Fruit fly (Drosophila melanogaster) whole organism, embryonic: ENCODE measurements around the gene CG34026.
A peak's percentile ranks its signal among the peaks of the same experiment; 100 is the strongest.

ENCODE experiments used
- CG10274 ChIP-seq: fragments of 200-800 bp; sonication (Bioruptor generic); optimal IDR thresholded peaks from 3 replicates; lab custom pipeline; 2017; ENCODE audit warnings: missing biosample characterization, mild to moderate bottlenecking, missing genetic modification characterization
- CG10431 ChIP-seq: fragments of 200-800 bp; sonication (Bioruptor generic); optimal IDR thresholded peaks from 3 replicates; lab custom pipeline; 2018; ENCODE audit warnings: missing biosample characterization, mild to moderate bottlenecking, missing genetic modification characterization
- CG11696 ChIP-seq: fragments of 200-800 bp; sonication (Bioruptor generic); IDR thresholded peaks from 2 replicates; pipeline ENCODE4 v1.3.6; 2022; ENCODE audit warnings: missing biosample characterization, missing genetic modification characterization
- CG12155 ChIP-seq: fragments of 200-800 bp; sonication (Bioruptor generic); optimal IDR thresholded peaks from 3 replicates; lab custom pipeline; 2016; ENCODE audit warnings: missing biosample characterization, missing genetic modification characterization
- CG12659 ChIP-seq: fragments of 200-800 bp; sonication (Bioruptor generic); optimal IDR thresholded peaks from 3 replicates; lab custom pipeline; 2017; ENCODE audit warnings: mild to moderate bottlenecking, missing biosample characterization, missing genetic modification reagents, missing genetic modification characterization
- CG13287 ChIP-seq: fragments of 200-800 bp; sonication (Bioruptor generic); IDR thresholded peaks from 2 replicates; pipeline ENCODE4 v1.3.6; 2022; ENCODE audit warnings: missing biosample characterization, missing genetic modification characterization; ENCODE audit not compliant: partially characterized antibody
- CG13424 ChIP-seq: fragments of 200-800 bp; sonication (Bioruptor generic); optimal IDR thresholded peaks from 2 replicates; lab custom pipeline; 2019; ENCODE audit warnings: missing biosample characterization, mild to moderate bottlenecking, missing genetic modification characterization, moderate library complexity
- CG14710 ChIP-seq: fragments of 200-800 bp; sonication (Bioruptor generic); optimal IDR thresholded peaks from 3 replicates; lab custom pipeline; 2019; ENCODE audit warnings: missing biosample characterization, mild to moderate bottlenecking, missing genetic modification characterization, moderate library complexity
- CG17912 ChIP-seq: fragments of 200-800 bp; sonication (Bioruptor generic); optimal IDR thresholded peaks from 2 replicates; lab custom pipeline; 2018; ENCODE audit warnings: missing biosample characterization, mild to moderate bottlenecking, missing genetic modification characterization
- CG2889 ChIP-seq: fragments of 200-800 bp; sonication (Bioruptor generic); IDR thresholded peaks from 3 replicates; pipeline ENCODE4 v1.3.6; 2022; ENCODE audit warnings: missing biosample characterization, missing genetic modification characterization
- CG3065 ChIP-seq: fragments of 200-800 bp; sonication (Bioruptor generic); optimal IDR thresholded peaks from 2 replicates; lab custom pipeline; 2016; ENCODE audit warnings: missing biosample characterization, missing genetic modification characterization
- CG3163 ChIP-seq: fragments of 200-800 bp; sonication (Bioruptor generic); optimal IDR thresholded peaks from 3 replicates; lab custom pipeline; 2016; ENCODE audit warnings: missing biosample characterization, missing genetic modification characterization
- CG33213 ChIP-seq: fragments of 200-800 bp; sonication (Bioruptor generic); optimal IDR thresholded peaks from 3 replicates; lab custom pipeline; 2016; ENCODE audit warnings: missing biosample characterization, missing genetic modification characterization
- CG42726 ChIP-seq: fragments of 200-800 bp; sonication (Bioruptor generic); IDR thresholded peaks from 2 replicates; pipeline ENCODE4 v1.3.6; 2022; ENCODE audit warnings: missing biosample characterization, missing genetic modification characterization; ENCODE audit not compliant: partially characterized antibody
- CG4282 ChIP-seq: fragments of 200-800 bp; sonication (Bioruptor generic); optimal IDR thresholded peaks from 2 replicates; lab custom pipeline; 2016; ENCODE audit warnings: missing biosample characterization, missing genetic modification characterization
- CG5953 ChIP-seq: fragments of 200-800 bp; sonication (Bioruptor generic); IDR thresholded peaks from 2 replicates; pipeline ENCODE4 v1.3.6; 2022; ENCODE audit warnings: missing biosample characterization, missing genetic modification characterization
- CG6854 ChIP-seq: fragments of 200-800 bp; sonication (Bioruptor generic); optimal IDR thresholded peaks from 3 replicates; lab custom pipeline; 2017; ENCODE audit warnings: missing biosample characterization, mild to moderate bottlenecking, missing genetic modification characterization
- CG7271 ChIP-seq: fragments of 200-800 bp; sonication (Bioruptor generic); optimal IDR thresholded peaks from 2 replicates; lab custom pipeline; 2018; ENCODE audit warnings: missing biosample characterization, mild to moderate bottlenecking, missing genetic modification characterization, moderate library complexity
- CG7963 ChIP-seq: fragments of 200-800 bp; sonication (Bioruptor generic); IDR thresholded peaks from 3 replicates; pipeline ENCODE4 v1.3.6; 2022; ENCODE audit warnings: missing biosample characterization, missing genetic modification characterization; ENCODE audit not compliant: partially characterized antibody
- CG8388 ChIP-seq: fragments of 200-800 bp; sonication (Bioruptor generic); optimal IDR thresholded peaks from 2 replicates; lab custom pipeline; 2019; ENCODE audit warnings: missing biosample characterization, mild to moderate bottlenecking, missing genetic modification characterization, moderate library complexity
- CG8765 ChIP-seq: fragments of 200-800 bp; sonication (Bioruptor generic); IDR thresholded peaks from 2 replicates; pipeline ENCODE4 v1.3.6; 2022; ENCODE audit warnings: missing biosample characterization, missing genetic modification characterization
- Dip2 ChIP-seq: fragments of 200-800 bp; sonication (Bioruptor generic); IDR thresholded peaks from 2 replicates; pipeline ENCODE4 v1.3.6; 2022; ENCODE audit warnings: missing biosample characterization, missing genetic modification characterization
- Dip3 ChIP-seq: fragments of 200-800 bp; sonication (Bioruptor generic); optimal IDR thresholded peaks from 3 replicates; lab custom pipeline; 2016; ENCODE audit warnings: missing biosample characterization, missing genetic modification characterization
- HmgD ChIP-seq: fragments of 200-800 bp; sonication (Bioruptor generic); optimal IDR thresholded peaks from 3 replicates; lab custom pipeline; 2016; ENCODE audit warnings: missing biosample characterization, missing genetic modification characterization
- Hmx ChIP-seq: fragments of 200-800 bp; sonication (Bioruptor generic); optimal IDR thresholded peaks from 2 replicates; lab custom pipeline; 2016; ENCODE audit warnings: missing biosample characterization, missing genetic modification characterization
- Lhr ChIP-seq: fragments of 200-800 bp; sonication (Bioruptor generic); optimal IDR thresholded peaks from 3 replicates; lab custom pipeline; 2017; ENCODE audit warnings: mild to moderate bottlenecking, missing biosample characterization, missing genetic modification reagents, missing genetic modification characterization
- NC2α ChIP-seq: fragments of 200-800 bp; sonication (Bioruptor generic); optimal IDR thresholded peaks from 2 replicates; lab custom pipeline; 2016; ENCODE audit warnings: missing biosample characterization, missing genetic modification characterization
- Nf-YC ChIP-seq: fragments of 200-800 bp; optimal IDR thresholded peaks from 3 replicates; lab custom pipeline; 2019; ENCODE audit warnings: missing biosample characterization, mild to moderate bottlenecking, missing genetic modification characterization, moderate library complexity
- Ravus ChIP-seq: fragments of 200-800 bp; sonication (Bioruptor generic); IDR thresholded peaks from 2 replicates; pipeline ENCODE4 v1.3.6; 2022; ENCODE audit warnings: missing biosample characterization, missing genetic modification characterization
- Xrp1 ChIP-seq: fragments of 200-800 bp; sonication (Bioruptor generic); IDR thresholded peaks from 2 replicates; pipeline ENCODE4 v1.3.6; 2022; ENCODE audit warnings: missing biosample characterization, missing genetic modification characterization
- chif ChIP-seq, 2 experiments: fragments of 200-800 bp; sonication (Bioruptor generic); optimal IDR thresholded peaks; 3 replicates each; lab custom pipeline; 2016; ENCODE audit warnings: missing biosample characterization in 2 of 2, missing genetic modification characterization in 2 of 2
- crol ChIP-seq: fragments of 200-800 bp; sonication (Bioruptor generic); IDR thresholded peaks from 2 replicates; pipeline ENCODE4 v1.3.6; 2022; ENCODE audit warnings: missing biosample characterization, missing genetic modification characterization
- dati ChIP-seq: fragments of 200-800 bp; sonication (Bioruptor generic); IDR thresholded peaks from 2 replicates; pipeline ENCODE4 v1.3.6; 2022; ENCODE audit warnings: missing biosample characterization, missing genetic modification characterization
- dmrt99B ChIP-seq: fragments of 200-800 bp; sonication (Bioruptor generic); optimal IDR thresholded peaks from 2 replicates; lab custom pipeline; 2018; ENCODE audit warnings: missing biosample characterization, mild to moderate bottlenecking, missing genetic modification characterization, moderate library complexity
- emc ChIP-seq: fragments of 200-800 bp; sonication (Bioruptor generic); optimal IDR thresholded peaks from 2 replicates; lab custom pipeline; 2016; ENCODE audit warnings: missing biosample characterization, missing genetic modification characterization
- ems ChIP-seq: fragments of 200-800 bp; sonication (Bioruptor generic); optimal IDR thresholded peaks from 3 replicates; lab custom pipeline; 2016; ENCODE audit warnings: missing biosample characterization, missing genetic modification characterization
- exex ChIP-seq: fragments of 200-800 bp; sonication (Bioruptor generic); optimal IDR thresholded peaks from 4 replicates; lab custom pipeline; 2018; ENCODE audit warnings: missing biosample characterization, mild to moderate bottlenecking, missing genetic modification characterization, moderate library complexity
- gfzf ChIP-seq: fragments of 200-800 bp; sonication (Bioruptor generic); optimal IDR thresholded peaks from 2 replicates; lab custom pipeline; 2016; ENCODE audit warnings: missing biosample characterization, mild to moderate bottlenecking, missing genetic modification characterization, moderate library complexity
- hbn ChIP-seq: fragments of 200-800 bp; sonication (Bioruptor generic); IDR thresholded peaks from 2 replicates; pipeline ENCODE4 v1.3.6; 2022; ENCODE audit warnings: missing biosample characterization, missing genetic modification characterization; ENCODE audit not compliant: partially characterized antibody
- knrl ChIP-seq: fragments of 200-800 bp; sonication (Bioruptor generic); IDR thresholded peaks from 3 replicates; pipeline ENCODE4 v1.3.6; 2022; ENCODE audit warnings: missing biosample characterization, missing genetic modification characterization; ENCODE audit not compliant: partially characterized antibody
- nerfin-2 ChIP-seq: fragments of 200-800 bp; sonication (Bioruptor generic); IDR thresholded peaks from 2 replicates; pipeline ENCODE4 v1.3.6; 2022; ENCODE audit warnings: missing biosample characterization, missing genetic modification characterization; ENCODE audit not compliant: partially characterized antibody
- pita ChIP-seq: fragments of 200-800 bp; sonication (Bioruptor generic); optimal IDR thresholded peaks from 2 replicates; lab custom pipeline; 2017; ENCODE audit warnings: missing biosample characterization, mild to moderate bottlenecking, missing genetic modification characterization
- pum ChIP-seq: fragments of 200-800 bp; sonication (Bioruptor generic); optimal IDR thresholded peaks from 2 replicates; lab custom pipeline; 2016; ENCODE audit warnings: missing biosample characterization, missing genetic modification characterization
- sc ChIP-seq, 3 experiments: fragments of >200 bp in 2 of 3; fragments of 200-800 bp in 1 of 3; sonication (Bioruptor generic) in 1 of 3; optimal IDR thresholded peaks; 2 replicates in 2 of 3; 3 replicates in 1 of 3; lab custom pipeline; 2017; ENCODE audit warnings: mild to moderate bottlenecking in 1 of 3, missing biosample characterization in 1 of 3, missing genetic modification characterization in 1 of 3, missing genetic modification reagents in 1 of 3
- shn ChIP-seq: fragments of 200-800 bp; sonication (Bioruptor generic); optimal IDR thresholded peaks from 3 replicates; lab custom pipeline; 2016; ENCODE audit warnings: missing biosample characterization, missing genetic modification characterization
- sob ChIP-seq: fragments of 200-800 bp; sonication (Bioruptor generic); IDR thresholded peaks from 2 replicates; pipeline ENCODE4 v1.3.6; 2022; ENCODE audit warnings: missing biosample characterization, missing genetic modification characterization
- stc ChIP-seq: fragments of 200-800 bp; sonication (Bioruptor generic); IDR thresholded peaks from 2 replicates; pipeline ENCODE4 v1.3.6; 2022; ENCODE audit warnings: missing biosample characterization, missing genetic modification characterization
- wdn ChIP-seq: fragments of 200-800 bp; sonication (Bioruptor generic); IDR thresholded peaks from 2 replicates; pipeline ENCODE4 v1.3.6; 2022; ENCODE audit warnings: missing biosample characterization, missing genetic modification characterization
- wor ChIP-seq: fragments of 200-800 bp; sonication (Bioruptor generic); IDR thresholded peaks from 2 replicates; pipeline ENCODE4 v1.3.6; 2022; ENCODE audit warnings: missing biosample characterization, missing genetic modification characterization

CG34026 gene

DNA sequence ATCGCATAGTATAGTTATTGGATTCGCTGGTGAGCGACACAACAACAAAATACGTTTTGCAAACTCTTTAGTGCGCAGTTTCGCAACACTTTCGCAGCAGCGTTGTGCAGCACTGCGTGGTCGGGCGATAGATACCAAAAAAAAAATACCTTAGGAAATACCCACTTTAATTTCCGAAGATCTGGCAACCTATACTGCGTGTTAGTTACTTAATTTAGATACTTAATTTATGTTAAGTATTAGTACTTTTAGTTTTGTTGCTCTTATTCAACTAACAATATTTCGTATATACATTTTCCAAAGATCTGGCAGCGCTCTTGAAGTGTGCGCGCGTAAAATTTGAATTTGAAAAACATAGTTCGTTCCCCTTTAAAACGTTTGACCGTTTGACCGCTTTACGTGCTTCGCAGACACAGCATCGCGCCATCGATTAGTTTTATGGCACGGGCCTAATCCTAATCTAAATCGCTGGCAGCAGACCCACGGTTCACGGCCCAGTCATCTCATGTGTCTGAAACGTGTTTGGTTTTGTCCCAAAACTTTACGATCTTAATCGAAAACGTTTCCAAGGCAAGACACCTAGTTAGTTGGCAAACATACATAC, 46.4 kb downstream of the CG34026 start, which contains the start of gene LPCAT (continued):
- TF ChIP-seq knrl (GFP tag; lab: Robert Waterston, UW) (peak; percentile 80), Xrp1 (GFP tag; lab: Robert Waterston, UW) (peak; percentile 82), hbn (GFP tag; lab: Robert Waterston, UW) (peak; percentile 83), CG12659 (GFP tag; lab: Kevin White, UChicago) (peak; percentile 73), CG11696 (GFP tag; lab: Robert Waterston, UW) (no peak), CG17912 (GFP tag; lab: Kevin White, UChicago) (peak; percentile 18), crol (GFP tag; lab: Robert Waterston, UW) (no peak), CG7271 (tag; lab: Kevin White, UChicago) (no peak), nerfin-2 (peak; percentile 48), stc (GFP tag; lab: Robert Waterston, UW) (peak; percentile 32; the same call in 1 of the 2 replicates), exex (tag; lab: Kevin White, UChicago) (peak; percentile 23), Hmx (GFP tag; lab: Kevin White, UChicago) (peak; percentile 43), CG7963 (GFP tag; lab: Robert Waterston, UW) (no peak), HmgD (GFP tag; lab: Kevin White, UChicago) (peak; percentile 79), wor (GFP tag; lab: Robert Waterston, UW) (no peak; the same call in 1 of the 2 replicates), pum (peak; percentile 83), wdn (GFP tag; lab: Robert Waterston, UW) (peak; percentile 74), sc (optimal IDR thresholded peaks at IDR 0.05; lab: Kevin White, UChicago) (no peak), sc (GFP tag; optimal IDR thresholded peaks at IDR 0.05; lab: Kevin White, UChicago) (no peak), Lhr (GFP tag; lab: Kevin White, UChicago) (peak; percentile 84), CG3163 (GFP tag; lab: Kevin White, UChicago) (peak; percentile 37), dmrt99B (tag; lab: Kevin White, UChicago) (peak; percentile 41), Nf-YC (no peak), CG8388 (GFP tag; lab: Kevin White, UChicago) (peak; percentile 17), CG14710 (tag; lab: Kevin White, UChicago) (peak; percentile 85), CG13424 (tag; lab: Kevin White, UChicago) (peak; percentile 69), CG3065 (no peak), Dip2 (GFP tag; lab: Robert Waterston, UW) (no peak), CG12155 (GFP tag; lab: Kevin White, UChicago) (peak; percentile 85), chif (GFP tag; optimal IDR thresholded peaks at IDR 0.05; lab: Kevin White, UChicago) (peak; percentile 42 to 78), NC2α (GFP tag; lab: Kevin White, UChicago) (no peak), CG33213 (GFP tag; lab: Kevin White, UChicago) (peak; percentile 86), sob (GFP tag; lab: Robert Waterston, UW) (peak; percentile 85), ems (GFP tag; lab: Kevin White, UChicago) (peak; percentile 69), CG2889 (peak; percentile 81), pita (GFP tag; lab: Kevin White, UChicago) (no peak), CG5953 (GFP tag; lab: Robert Waterston, UW) (no peak), CG8765 (GFP tag; lab: Robert Waterston, UW) (peak; percentile 53; the same call in 1 of the 2 replicates), CG6854 (GFP tag; lab: Kevin White, UChicago) (no peak), CG10274 (GFP tag; lab: Kevin White, UChicago) (peak; percentile 35), CG42726 (peak; percentile 72), emc (GFP tag; lab: Kevin White, UChicago) (peak; percentile 70), Ravus (GFP tag; lab: Robert Waterston, UW) (peak; percentile 5; the same call in 1 of the 2 replicates), shn (GFP tag; lab: Kevin White, UChicago) (peak; percentile 56), CG13287 (GFP tag; lab: Robert Waterston, UW) (peak; percentile 90), CG4282 (GFP tag; lab: Kevin White, UChicago) (peak; percentile 59), gfzf (peak; percentile 54), dati (GFP tag; lab: Robert Waterston, UW) (no peak), Dip3 (GFP tag; lab: Kevin White, UChicago) (peak; percentile 78), CG10431 (GFP tag; lab: Kevin White, UChicago) (no peak)
